Worm (Caenorhabditis elegans) whole organism, L1 larva: ENCODE data around the gene F22B7.9.
A peak's percentile ranks its signal among the peaks of the same experiment; 100 is the strongest.

Source experiments
- alr-1 ChIP-seq: fragments of 200-800 bp; sonication (Bioruptor generic); optimal IDR thresholded peaks from 2 replicates; lab custom pipeline; 2018; ENCODE audit warnings: borderline replicate concordance, mild to moderate bottlenecking, missing genetic modification characterization, missing compliant biosample characterization
- aly-2 ChIP-seq: fragments of 150-350 bp; optimal IDR thresholded peaks from 2 replicates; lab custom pipeline; 2014; ENCODE audit warnings: missing biosample characterization, missing genetic modification characterization
- ama-1 ChIP-seq: fragments of 150-350 bp; optimal IDR thresholded peaks from 2 replicates; lab custom pipeline; 2014
- ceh-82 ChIP-seq, 3 experiments: fragments of 150-350 bp in 1 of 3; sonication (generic microtip) in 2 of 3; optimal IDR thresholded peaks; 2 replicates each; lab custom pipeline; 2014 to 2017; ENCODE audit warnings: missing biosample characterization in 3 of 3, missing genetic modification characterization in 3 of 3
- ceh-90 ChIP-seq: sonication (generic microtip); optimal IDR thresholded peaks from 2 replicates; lab custom pipeline; 2016; ENCODE audit warnings: missing genetic modification characterization, missing compliant biosample characterization
- efl-1 ChIP-seq, 4 experiments: fragments of 150-350 bp; optimal IDR thresholded peaks in 3 of 4; peaks in 1 of 4; 1 replicate in 1 of 4; 2 replicates in 3 of 4; lab custom pipeline; 2014; ENCODE audit warnings: missing biosample characterization in 2 of 4, missing genetic modification characterization in 2 of 4, missing genetic modification reagents in 2 of 4
- fos-1 ChIP-seq: fragments of 150-350 bp; optimal IDR thresholded peaks from 2 replicates; lab custom pipeline; 2014; ENCODE audit warnings: missing biosample characterization, missing genetic modification characterization
- lin-15B ChIP-seq: fragments of 150-350 bp; sonication (generic microtip); optimal IDR thresholded peaks from 3 replicates; lab custom pipeline; 2014; ENCODE audit warnings: missing biosample characterization, missing genetic modification characterization
- mdl-1 ChIP-seq, 2 experiments: fragments of 150-350 bp; optimal IDR thresholded peaks; 2 replicates each; lab custom pipeline; 2014 to 2017; ENCODE audit warnings: missing biosample characterization in 2 of 2, missing genetic modification characterization in 2 of 2, inconsistent platforms in 1 of 2
- nhr-12 ChIP-seq: sonication (generic microtip); optimal IDR thresholded peaks from 2 replicates; lab custom pipeline; 2017; ENCODE audit warnings: missing biosample characterization, missing genetic modification characterization
- nhr-76 ChIP-seq: sonication (generic microtip); optimal IDR thresholded peaks from 2 replicates; lab custom pipeline; 2017; ENCODE audit warnings: missing biosample characterization, missing genetic modification characterization
- nhr-90 ChIP-seq: sonication (generic microtip); optimal IDR thresholded peaks from 2 replicates; lab custom pipeline; 2016; ENCODE audit warnings: mild to moderate bottlenecking, missing genetic modification characterization, missing compliant biosample characterization; ENCODE audit not compliant: poor library complexity
- snpc-4 ChIP-seq: fragments of 150-350 bp; optimal IDR thresholded peaks from 2 replicates; lab custom pipeline; 2014; ENCODE audit warnings: missing biosample characterization, missing genetic modification characterization
- unc-62 ChIP-seq: fragments of 150-350 bp; optimal IDR thresholded peaks from 2 replicates; lab custom pipeline; 2014; ENCODE audit warnings: missing biosample characterization, missing genetic modification reagents, missing genetic modification characterization

DNA sequence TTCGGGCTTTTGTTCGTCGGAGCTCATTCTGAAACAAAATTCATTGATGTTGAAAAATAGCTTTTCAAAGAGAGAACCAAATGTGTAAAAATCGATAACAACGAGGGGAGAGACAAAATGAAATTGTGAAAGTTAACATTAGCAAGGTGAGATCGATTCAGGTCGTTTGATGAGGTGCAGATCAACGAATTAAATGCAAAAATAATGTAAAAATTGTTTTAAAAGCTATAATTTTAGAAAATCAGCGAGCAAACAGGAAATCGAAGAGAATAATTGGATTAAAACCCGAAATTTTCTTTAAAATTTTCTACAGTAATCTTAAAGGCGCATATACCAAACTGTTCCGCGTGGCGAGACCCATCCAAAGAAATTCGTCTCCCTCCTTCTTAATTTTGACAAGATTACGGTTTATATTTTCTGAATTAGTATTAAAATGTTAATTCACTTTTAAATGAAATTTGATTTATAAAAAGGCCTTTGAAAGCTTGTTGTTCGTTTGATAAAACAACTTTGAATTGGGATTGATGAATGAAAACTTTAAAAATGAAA is 35.2 kb downstream of the F22B7.9 start, which contains the start of gene C13G5.2:
- no peak for TF ChIP-seq lin-15B (tag; lab: Kevin White, UChicago)
- no peak for TF ChIP-seq efl-1 (optimal IDR thresholded peaks at IDR 0.05; lab: Kevin White, UChicago)
- peak in 1 of 2 experiments; percentile 33 for TF ChIP-seq efl-1 (GFP tag; optimal IDR thresholded peaks at IDR 0.05 in 1 of 2; lab: Kevin White, UChicago)
- no peak for TF ChIP-seq aly-2
- no peak for TF ChIP-seq snpc-4
- no peak for TF ChIP-seq nhr-90 (tag; lab: Kevin White, UChicago)
- TF ChIP-seq nhr-76 (tag; lab: Kevin White, UChicago): no peak
- no peak for TF ChIP-seq mdl-1 (tag; optimal IDR thresholded peaks at IDR 0.05; lab: Kevin White, UChicago)
- no peak for TF ChIP-seq nhr-12
- TF ChIP-seq fos-1 (tag; lab: Kevin White, UChicago): no peak
- TF ChIP-seq alr-1 (tag; lab: Kevin White, UChicago): no peak
- no peak for TF ChIP-seq unc-62
- no peak for TF ChIP-seq ceh-90 (tag; lab: Kevin White, UChicago)
- no peak for TF ChIP-seq ama-1 (lab: Kevin White, UChicago)
- TF ChIP-seq ceh-82 (tag; optimal IDR thresholded peaks at IDR 0.05; lab: Kevin White, UChicago): no peak
